Fruit fly (Drosophila melanogaster) whole organism, larva: ENCODE measurements around the gene CG31288.
A peak's percentile ranks its signal among the peaks of the same experiment; 100 is the strongest.

Experiments used
- noc ChIP-seq: fragments of 200-800 bp; sonication (Bioruptor generic); optimal IDR thresholded peaks from 3 replicates; lab custom pipeline; 2019; ENCODE audit warnings: missing biosample characterization, mild to moderate bottlenecking, missing genetic modification characterization, moderate library complexity

The CG31288 gene

DNA sequence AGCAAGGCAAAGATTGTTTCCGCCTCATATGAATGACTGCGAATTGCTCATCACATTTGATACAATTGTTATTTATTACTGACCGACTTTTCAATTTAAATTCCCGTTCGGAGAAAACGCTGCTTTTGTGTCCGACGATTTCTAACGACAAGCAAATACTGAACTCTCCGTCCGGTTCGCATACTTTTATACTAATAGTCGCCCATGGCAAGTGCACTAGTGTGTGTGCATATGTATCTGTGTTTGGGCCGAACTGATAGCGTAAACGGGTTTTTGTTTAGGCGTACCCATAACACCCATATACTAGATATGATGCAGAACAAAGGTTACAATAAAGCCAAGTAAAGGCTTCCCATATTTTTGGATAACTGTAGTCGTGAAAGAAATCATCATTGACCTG lies 8.9 kb upstream of the CG31288 start, which contains the start of gene CG10550:
Gene CG10550 (minus strand): TSS at position 164 of the 400 bp plus-strand sequence.
- TF ChIP-seq noc: no peak

DNA sequence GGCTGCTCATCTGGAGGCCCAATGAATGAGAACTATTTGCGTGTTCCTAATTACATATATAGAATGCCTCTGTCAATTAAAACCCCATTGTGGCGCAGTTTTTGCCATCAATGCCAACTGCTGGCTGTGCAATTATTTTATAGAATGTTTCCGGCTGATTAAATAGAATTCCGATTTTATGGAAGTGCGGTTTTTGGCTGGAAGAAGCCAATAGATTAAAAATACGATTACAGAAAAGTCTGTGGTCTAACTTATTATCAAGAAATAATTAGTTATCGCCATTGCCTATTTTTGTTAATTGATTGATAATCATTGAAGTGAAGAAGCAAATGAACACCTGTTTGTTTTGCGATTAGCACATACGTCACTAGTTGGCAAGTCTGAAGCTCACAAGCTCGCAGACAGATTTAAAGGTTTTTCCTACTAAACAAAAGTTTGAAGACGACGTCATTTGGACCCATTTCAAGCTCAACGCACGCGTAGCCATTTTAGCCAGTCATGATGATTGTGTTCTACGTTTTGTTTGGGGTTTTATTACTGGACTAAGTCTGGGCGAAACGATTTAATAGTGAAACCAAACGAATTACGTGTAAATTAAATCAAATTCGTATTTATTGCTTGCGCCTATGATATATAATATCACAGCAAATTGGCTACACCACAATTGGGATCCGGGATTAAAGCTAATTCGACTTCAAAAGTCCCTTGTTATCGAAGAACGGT lies 6.6 kb upstream of the CG31288 start:
- TF ChIP-seq noc: peak; percentile 47

DNA sequence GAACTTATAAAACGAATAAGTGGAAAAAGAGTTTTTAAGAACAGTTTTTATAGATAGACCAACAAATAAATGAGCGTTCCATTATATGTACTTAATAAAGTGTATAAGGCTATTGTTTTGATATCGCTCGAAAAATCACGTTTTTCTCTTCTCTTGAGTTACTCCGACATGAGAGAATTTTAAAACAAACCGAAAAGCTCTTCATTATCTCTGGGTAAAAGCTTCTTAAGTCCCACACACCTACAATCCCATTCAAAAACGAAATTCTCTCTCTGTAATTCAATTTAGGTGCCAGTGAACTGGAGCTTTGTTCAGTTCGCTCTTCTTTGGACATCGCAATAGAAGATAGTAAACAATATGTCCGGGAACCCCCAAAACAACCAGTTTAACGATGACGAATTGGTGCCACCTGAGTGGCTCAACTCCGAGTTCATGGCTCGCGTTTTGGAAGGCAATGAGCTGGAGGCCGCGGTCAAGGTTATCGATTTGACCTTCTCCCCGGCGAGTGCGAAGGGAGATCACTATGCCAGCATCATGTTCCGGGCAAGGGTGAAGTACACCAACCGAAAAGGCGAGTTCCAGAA lies 4.6 kb upstream of the CG31288 start, which contains the start of gene CG31436:
Gene CG31436 (plus strand): TSS at position 281 of the 584 bp plus-strand sequence.
- TF ChIP-seq noc: no peak

DNA sequence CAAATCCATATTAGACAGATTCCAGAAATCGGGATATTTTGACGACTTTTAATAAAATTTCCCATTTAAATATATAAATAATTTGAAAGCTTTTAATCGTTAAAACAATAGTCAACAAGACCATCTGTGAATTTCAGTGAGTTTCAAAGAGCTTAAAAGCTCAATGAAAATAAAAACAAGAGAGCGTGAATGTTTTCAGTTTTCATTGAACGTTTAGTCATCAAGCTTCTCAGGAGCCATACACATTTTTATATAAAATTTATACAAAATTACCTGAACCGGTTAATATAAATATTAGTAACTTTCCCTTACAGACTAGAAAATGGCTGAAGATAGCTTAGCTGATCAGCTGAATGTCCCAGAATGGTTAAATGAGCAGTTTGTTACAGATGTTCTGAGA lies 2.9 kb upstream of the CG31288 start, which contains the start of gene CG31370:
Gene CG31370 (plus strand): TSS at position 226 of the 400 bp plus-strand sequence.
- TF ChIP-seq noc: no peak

DNA sequence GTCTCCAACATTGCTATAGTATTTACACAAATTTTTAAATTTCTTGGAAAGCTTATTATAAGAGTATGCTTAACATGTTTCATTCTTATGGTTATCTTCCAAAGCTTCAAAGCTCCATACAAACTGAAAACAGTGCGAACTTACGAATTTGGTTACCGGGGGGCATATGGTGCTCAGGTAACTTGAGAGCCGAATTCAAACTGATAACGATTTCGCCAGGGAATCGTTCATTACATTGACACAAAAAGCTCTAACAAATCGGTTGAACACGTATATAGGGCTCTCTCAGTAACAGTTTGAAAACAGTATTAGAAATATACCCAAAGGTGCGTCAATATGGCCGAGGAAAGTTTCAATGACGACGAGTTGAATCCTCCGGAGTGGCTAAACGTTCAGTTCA lies 1.2 kb upstream of the CG31288 start, which contains the start of gene CG13659:
Gene CG13659 (plus strand): TSS at position 317 of the 400 bp plus-strand sequence.
- TF ChIP-seq noc: no peak

DNA sequence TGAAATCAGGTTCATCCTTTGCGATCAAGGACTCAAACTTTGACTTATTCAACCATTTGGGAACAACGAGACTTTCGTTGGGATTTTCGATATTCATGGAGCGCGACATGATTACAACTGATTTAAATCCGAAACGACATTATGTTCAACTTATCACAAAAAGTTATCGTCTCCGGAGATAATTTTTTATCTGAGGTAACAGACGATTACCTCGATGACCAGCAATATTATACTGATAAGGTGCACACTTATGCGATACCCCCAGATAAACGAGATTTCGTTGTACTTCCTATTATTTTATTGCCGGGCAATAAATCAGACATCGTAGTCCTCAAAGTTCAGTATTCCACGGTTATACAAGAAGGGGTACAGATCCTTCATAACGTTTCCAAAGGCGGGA lies 1.7 kb downstream of the CG31288 start, which contains the start of gene CG31097:
Gene CG31097 (minus strand): TSS at position 101 of the 400 bp plus-strand sequence.
- TF ChIP-seq noc: no peak

DNA sequence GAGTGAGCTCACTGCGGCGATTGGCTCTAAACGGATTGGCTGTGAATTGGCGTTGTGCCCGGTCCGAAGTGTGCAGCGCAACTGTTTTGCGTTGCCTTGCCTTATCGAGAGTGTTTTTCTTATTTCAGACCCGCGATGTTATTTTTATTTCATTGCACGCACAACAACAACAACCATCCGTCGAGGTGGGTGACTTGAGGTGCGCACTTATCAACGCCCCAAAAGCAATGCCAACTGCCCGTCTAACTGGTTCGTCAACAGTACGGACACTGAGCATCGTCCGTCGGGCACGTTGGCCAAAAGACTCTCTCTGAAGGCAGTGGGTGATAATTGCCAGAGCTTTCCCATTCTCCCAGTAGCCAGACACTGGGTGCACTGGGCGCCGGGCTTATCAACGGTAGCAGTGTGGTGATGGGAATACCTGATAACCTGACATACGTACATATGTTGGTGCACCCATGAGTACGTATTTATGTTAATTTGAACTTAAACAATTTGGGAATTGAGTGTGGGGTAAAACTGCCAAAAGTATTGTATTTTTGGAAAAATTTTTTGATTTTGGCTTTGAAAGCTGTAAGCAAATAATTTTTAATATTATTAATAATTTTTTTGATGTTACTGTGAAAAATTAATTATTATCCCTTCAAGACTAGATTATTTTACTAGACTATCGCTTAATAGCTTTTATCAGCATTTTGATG lies 3.9 kb downstream of the CG31288 start, which contains the start of gene CG31102:
Gene CG31102 (minus strand): TSS at position 275 of the 701 bp plus-strand sequence.
- peak; percentile 65 for TF ChIP-seq noc

DNA sequence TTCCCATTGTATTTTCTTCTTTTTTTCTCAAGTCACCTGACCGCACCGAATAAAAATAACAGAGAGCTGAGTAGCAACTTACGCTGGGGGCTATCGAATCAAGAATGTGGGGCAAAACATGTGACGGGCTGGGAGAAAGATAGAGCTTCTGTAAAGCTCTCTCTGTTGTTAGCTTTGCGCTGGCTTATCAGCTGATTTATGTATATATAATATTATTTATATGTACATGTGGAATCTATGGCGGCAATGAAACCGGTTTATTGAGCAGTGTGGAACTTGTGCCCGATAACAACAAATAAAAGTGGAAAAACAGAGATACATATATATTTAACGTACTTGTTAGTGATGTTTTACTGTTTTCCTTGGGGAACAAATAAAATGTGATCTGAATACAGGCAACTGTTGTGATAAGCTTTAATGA lies 6.5 kb downstream of the CG31288 start, which contains the start of gene CG31098:
Gene CG31098 (minus strand): TSS at position 114 of the 421 bp plus-strand sequence.
- TF ChIP-seq noc: peak; percentile 59

DNA sequence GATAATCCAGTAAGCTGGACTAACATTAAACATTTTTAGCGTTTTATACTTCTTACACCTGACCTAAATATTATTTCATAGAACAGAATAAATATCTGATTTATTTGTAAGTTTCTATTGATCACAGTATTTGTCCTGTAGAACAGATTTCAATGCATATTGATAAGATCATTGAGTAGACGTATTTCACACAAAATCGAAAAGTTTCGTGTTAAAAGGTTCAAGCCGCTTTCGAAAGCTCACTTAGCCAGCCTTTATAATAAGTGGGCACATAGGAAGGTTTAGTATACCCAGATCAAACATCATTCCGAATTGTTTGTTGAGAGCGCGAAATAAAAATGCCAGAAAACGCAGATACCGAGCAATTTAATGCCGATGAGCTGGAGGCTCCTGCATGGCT lies 9.8 kb downstream of the CG31288 start, which contains the start of gene CG11893:
Gene CG11893 (plus strand): TSS at position 301 of the 400 bp plus-strand sequence.
- TF ChIP-seq noc: no peak

DNA sequence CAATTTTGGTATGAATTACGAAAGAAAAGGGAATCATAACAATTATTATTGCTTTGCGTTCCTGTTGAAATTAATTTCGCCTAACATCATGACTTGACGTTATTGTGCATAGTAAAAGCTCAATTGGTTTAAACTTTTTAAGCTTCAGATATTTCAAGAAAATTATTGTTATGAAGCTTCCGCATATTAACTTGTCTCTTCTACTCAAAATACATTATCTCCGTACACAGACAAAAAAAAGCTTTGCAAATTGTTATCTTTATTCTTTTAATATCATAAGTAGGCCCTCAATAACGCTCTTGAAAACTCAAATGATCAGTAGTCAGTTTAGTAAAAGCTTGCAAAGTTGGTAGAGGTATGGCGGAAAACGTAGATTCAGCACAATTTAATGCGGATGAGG lies 12.2 kb downstream of the CG31288 start, which contains the start of gene CG13658:
Gene CG13658 (plus strand): TSS at position 347 of the 400 bp plus-strand sequence.
- TF ChIP-seq noc: no peak

DNA sequence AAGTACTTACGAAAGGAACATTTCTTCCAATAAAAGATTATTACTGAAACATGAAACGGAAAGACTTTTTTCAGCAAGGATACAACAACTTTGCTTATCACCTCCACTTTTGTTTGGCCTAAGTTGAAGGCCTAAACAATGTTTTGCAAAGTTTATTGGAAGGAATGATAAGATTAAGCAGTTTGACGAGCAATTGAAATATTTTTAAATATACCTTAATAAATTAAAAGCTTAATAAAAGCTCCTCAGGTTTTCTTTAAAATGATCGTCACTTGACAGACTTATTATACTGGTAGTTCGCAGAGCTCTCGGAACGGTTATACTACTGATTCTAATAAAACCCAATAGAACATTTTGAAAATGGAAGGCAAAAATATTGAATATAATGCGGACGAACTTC lies 14.2 kb downstream of the CG31288 start, which contains the start of gene CG31104:
Gene CG31104 (plus strand): TSS at position 301 of the 400 bp plus-strand sequence.
- no peak for TF ChIP-seq noc

DNA sequence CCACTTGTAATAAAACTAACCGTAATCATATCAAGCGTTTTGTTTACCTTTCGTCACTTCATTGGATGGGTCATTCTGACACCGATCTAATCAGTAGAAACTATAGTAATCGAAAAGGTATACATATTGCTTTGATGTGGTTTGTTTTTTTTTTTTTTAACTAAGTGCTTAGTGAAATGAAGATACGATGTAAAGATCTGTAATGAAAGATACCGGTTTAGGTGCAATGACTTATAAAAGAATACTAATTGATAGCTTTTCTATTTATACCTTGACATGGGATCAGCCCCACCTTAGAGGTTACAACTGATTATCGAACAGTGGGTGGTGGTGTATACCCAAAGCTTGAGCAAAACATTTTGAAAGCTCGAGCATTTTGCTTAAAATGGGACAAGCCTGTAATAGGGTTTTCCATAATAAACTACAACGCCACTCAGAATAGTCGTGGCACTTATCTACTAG lies 16.1 kb downstream of the CG31288 start, which contains the start of gene CG31300:
Gene CG31300 (plus strand): TSS at position 412 of the 462 bp plus-strand sequence.
- TF ChIP-seq noc: no peak

DNA sequence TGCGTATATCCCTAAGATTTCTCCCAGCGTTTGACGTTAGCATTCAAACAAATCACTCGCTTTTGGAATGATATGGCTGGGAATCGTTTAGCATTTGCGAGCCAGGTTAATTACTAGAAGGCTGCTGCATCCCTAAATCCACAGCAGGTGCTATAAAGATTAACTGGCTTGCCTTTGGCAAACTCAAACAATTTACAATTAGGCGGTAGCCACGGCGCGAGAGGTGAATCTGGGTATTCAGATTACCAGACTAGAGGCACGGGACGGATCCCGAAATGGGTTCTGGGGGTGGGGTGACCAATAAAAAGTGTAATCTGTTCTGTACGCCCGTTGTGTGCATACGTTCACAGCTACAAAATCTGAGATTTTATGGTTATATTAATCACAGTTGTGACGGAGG lies 18.2 kb downstream of the CG31288 start, which contains the start of gene CG11892:
Gene CG11892 (plus strand): TSS at position 384 of the 400 bp plus-strand sequence.
- TF ChIP-seq noc: peak; percentile 84

DNA sequence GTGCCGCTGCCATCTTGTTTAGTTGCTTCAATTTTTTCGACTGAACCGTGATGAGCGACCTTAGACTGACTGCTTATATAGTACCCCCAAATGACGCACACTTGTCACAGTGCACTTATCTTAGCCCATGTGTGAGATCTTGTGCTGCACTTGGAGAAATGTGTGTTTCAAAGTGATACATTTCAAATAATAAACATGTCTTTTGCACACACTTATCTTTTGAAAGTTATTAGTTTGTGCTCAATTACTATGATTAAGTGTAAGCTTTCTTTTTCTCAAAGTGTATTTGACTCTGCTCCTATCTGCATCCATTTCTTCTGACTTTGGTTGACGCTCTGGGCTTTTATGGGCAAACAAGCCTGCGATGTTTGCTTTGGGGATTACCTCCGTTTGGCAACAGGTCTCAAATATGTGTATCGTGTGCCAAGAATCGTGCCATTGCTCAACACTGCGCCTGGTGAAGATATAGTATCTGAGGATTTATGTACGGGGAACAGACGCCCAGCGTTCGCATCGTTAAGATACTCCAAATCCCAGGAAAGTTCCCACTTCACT lies 19.5 kb downstream of the CG31288 start, which contains the start of gene CG10514:
Gene CG10514 (minus strand): TSS at position 51 of the 555 bp plus-strand sequence.
- peak; percentile 65 for TF ChIP-seq noc

DNA sequence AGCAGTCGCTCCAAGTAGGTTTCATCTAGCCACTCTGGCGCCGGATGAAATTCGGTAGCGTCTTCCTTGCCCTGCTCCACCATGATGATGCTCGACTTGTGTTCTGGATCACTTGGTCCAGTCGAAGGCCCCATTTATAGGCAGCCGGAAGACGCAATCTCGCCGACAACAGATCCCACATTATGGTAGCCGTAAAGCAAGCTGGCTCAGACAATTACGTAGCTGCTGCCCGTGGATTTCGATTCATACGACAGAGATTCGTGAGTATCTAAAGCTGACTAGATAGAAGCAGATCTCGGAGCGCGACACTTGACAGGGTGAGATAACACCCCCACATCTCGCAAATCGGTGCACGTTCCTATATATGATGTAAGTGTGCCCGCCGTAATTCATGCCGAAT lies 22.2 kb downstream of the CG31288 start, which contains the start of gene CG10513:
Gene CG10513 (minus strand): TSS at position 101 of the 400 bp plus-strand sequence.
- TF ChIP-seq noc: no peak

DNA sequence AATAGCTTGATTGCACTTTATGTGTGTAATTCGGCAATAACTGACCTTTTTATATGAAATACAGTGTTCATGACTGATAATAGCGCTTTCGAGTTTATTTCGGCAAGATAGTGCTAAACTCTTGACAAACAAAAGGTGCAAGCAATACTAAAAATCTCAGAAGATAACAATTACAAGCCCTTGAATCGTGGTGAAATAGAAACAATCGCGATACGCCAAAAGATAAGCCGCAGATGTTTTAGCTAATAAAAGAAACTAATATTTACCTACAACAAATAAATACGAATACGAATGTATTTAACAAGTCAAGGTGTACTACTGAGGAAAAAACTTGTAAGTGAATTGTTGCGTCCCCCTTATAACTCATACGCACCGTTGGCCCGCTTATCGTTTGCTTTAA lies 24.1 kb downstream of the CG31288 start:
- peak; percentile 48 for TF ChIP-seq noc
